Worm (Caenorhabditis elegans) whole organism, young adult: ENCODE measurements around the gene K10D11.7.

Experiments
- B0019.2 ChIP-seq: fragments of 200-800 bp; sonication (Bioruptor generic); conservative IDR thresholded peaks from 2 replicates; pipeline ENCODE4 v1.3.6; 2022; ENCODE audit warnings: missing genetic modification reagents, missing genetic modification characterization, missing compliant biosample characterization
- B0261.1 ChIP-seq: sonication (generic microtip); optimal IDR thresholded peaks from 2 replicates; lab custom pipeline; 2016; ENCODE audit warnings: mild to moderate bottlenecking, missing genetic modification characterization, moderate library complexity, missing compliant biosample characterization
- C17E4.6 ChIP-seq: fragments of 200-800 bp; sonication (Bioruptor generic); IDR thresholded peaks from 2 replicates; pipeline ENCODE4 v1.3.6; 2022; ENCODE audit warnings: missing genetic modification reagents, missing genetic modification characterization, missing compliant biosample characterization
- F10E7.11 ChIP-seq: sonication (generic microtip); optimal IDR thresholded peaks from 2 replicates; lab custom pipeline; 2017; ENCODE audit warnings: mild to moderate bottlenecking, missing genetic modification characterization, moderate library complexity, missing compliant biosample characterization
- F57C9.4 ChIP-seq: sonication (generic microtip); optimal IDR thresholded peaks from 2 replicates; lab custom pipeline; 2017; ENCODE audit warnings: mild to moderate bottlenecking, missing genetic modification characterization, missing compliant biosample characterization
- K12H6.12 ChIP-seq: fragments of 200-800 bp; sonication (Bioruptor generic); optimal IDR thresholded peaks from 2 replicates; lab custom pipeline; 2018; ENCODE audit warnings: mild to moderate bottlenecking, missing genetic modification characterization, missing compliant biosample characterization
- T26A5.8 ChIP-seq: sonication (generic microtip); optimal IDR thresholded peaks from 2 replicates; lab custom pipeline; 2016; ENCODE audit warnings: missing genetic modification characterization, missing compliant biosample characterization
- Y67H2A.10 ChIP-seq: fragments of 200-800 bp; sonication (Bioruptor generic); conservative IDR thresholded peaks from 2 replicates; pipeline ENCODE4 v1.3.6; 2022; ENCODE audit warnings: missing genetic modification reagents, missing genetic modification characterization, missing compliant biosample characterization
- Y79H2A.3 ChIP-seq: fragments of 200-800 bp; sonication (Bioruptor generic); conservative IDR thresholded peaks from 2 replicates; pipeline ENCODE4 v1.3.6; 2022; ENCODE audit warnings: missing genetic modification reagents, missing genetic modification characterization, missing compliant biosample characterization
- Y95B8A.8 ChIP-seq: fragments of 200-800 bp; sonication (Bioruptor generic); IDR thresholded peaks from 2 replicates; pipeline ENCODE4 v1.3.6; 2022; ENCODE audit warnings: missing genetic modification reagents, missing genetic modification characterization, missing compliant biosample characterization
- ZK185.1 ChIP-seq: sonication (generic microtip); optimal IDR thresholded peaks from 2 replicates; lab custom pipeline; 2016; ENCODE audit warnings: mild to moderate bottlenecking, missing genetic modification characterization, missing compliant biosample characterization; ENCODE audit not compliant: poor library complexity, severe bottlenecking
- attf-6 ChIP-seq: fragments of 200-800 bp; sonication (Bioruptor generic); IDR thresholded peaks from 2 replicates; pipeline ENCODE4 v1.3.6; 2022; ENCODE audit warnings: missing genetic modification reagents, missing genetic modification characterization, missing compliant biosample characterization
- bed-2 ChIP-seq: fragments of 200-800 bp; sonication (Bioruptor generic); IDR thresholded peaks from 2 replicates; pipeline ENCODE4 v1.3.6; 2022; ENCODE audit warnings: missing genetic modification reagents, missing genetic modification characterization, missing compliant biosample characterization
- ceh-40 ChIP-seq: fragments of 200-800 bp; sonication (Bioruptor generic); IDR thresholded peaks from 2 replicates; pipeline ENCODE4 v1.3.6; 2022; ENCODE audit warnings: missing genetic modification characterization, missing compliant biosample characterization
- ceh-91 ChIP-seq: fragments of 200-800 bp; sonication (Bioruptor generic); IDR thresholded peaks from 2 replicates; pipeline ENCODE4 v1.3.6; 2022; ENCODE audit warnings: missing genetic modification reagents, missing genetic modification characterization, missing compliant biosample characterization
- chd-7 ChIP-seq: sonication (generic microtip); optimal IDR thresholded peaks from 2 replicates; lab custom pipeline; 2016; ENCODE audit warnings: mild to moderate bottlenecking, missing genetic modification characterization, moderate library complexity, missing compliant biosample characterization
- dox-1 ChIP-seq: fragments of 200-800 bp; sonication (Bioruptor generic); IDR thresholded peaks from 2 replicates; pipeline ENCODE4 v1.3.6; 2022; ENCODE audit warnings: missing genetic modification reagents, missing genetic modification characterization, missing compliant biosample characterization
- egl-18 ChIP-seq: fragments of 200-800 bp; sonication (Bioruptor generic); IDR thresholded peaks from 2 replicates; pipeline ENCODE4 v1.3.6; 2022; ENCODE audit warnings: missing genetic modification reagents, missing genetic modification characterization, missing compliant biosample characterization
- fkh-3 ChIP-seq: sonication (generic microtip); optimal IDR thresholded peaks from 2 replicates; lab custom pipeline; 2016; ENCODE audit warnings: mild to moderate bottlenecking, missing genetic modification characterization, missing compliant biosample characterization
- gei-17 ChIP-seq: fragments of 200-800 bp; sonication (Bioruptor generic); optimal IDR thresholded peaks from 2 replicates; lab custom pipeline; 2018; ENCODE audit warnings: mild to moderate bottlenecking, missing genetic modification characterization, missing compliant biosample characterization
- him-1 ChIP-seq: sonication (generic microtip); optimal IDR thresholded peaks from 2 replicates; lab custom pipeline; 2016; ENCODE audit warnings: missing genotype, missing genetic modification reagents, missing genetic modification characterization, missing compliant biosample characterization
- hmg-20 ChIP-seq: fragments of 200-800 bp; sonication (Bioruptor generic); IDR thresholded peaks from 2 replicates; pipeline ENCODE4 v1.3.6; 2022; ENCODE audit warnings: missing genetic modification reagents, missing genetic modification characterization, missing compliant biosample characterization
- hrde-1 ChIP-seq: sonication (generic microtip); optimal IDR thresholded peaks from 2 replicates; lab custom pipeline; 2016; ENCODE audit warnings: missing genetic modification characterization, mild to moderate bottlenecking, missing compliant biosample characterization, moderate library complexity, missing genotype, missing genetic modification reagents, borderline replicate concordance
- lin-40 ChIP-seq: sonication (generic microtip); optimal IDR thresholded peaks from 2 replicates; lab custom pipeline; 2016; ENCODE audit warnings: missing genetic modification characterization, mild to moderate bottlenecking, missing compliant biosample characterization, missing genotype, missing genetic modification reagents
- lsy-27 ChIP-seq: sonication (generic microtip); optimal IDR thresholded peaks from 2 replicates; lab custom pipeline; 2017; ENCODE audit warnings: missing genetic modification characterization, mild to moderate bottlenecking, missing compliant biosample characterization, antibody characterized with exemption, missing genotype, borderline replicate concordance; ENCODE audit not compliant: insufficient read depth
- madf-3 ChIP-seq: fragments of 200-800 bp; sonication (Bioruptor generic); IDR thresholded peaks from 2 replicates; pipeline ENCODE4 v1.3.6; 2022; ENCODE audit warnings: missing genetic modification reagents, missing genetic modification characterization, missing compliant biosample characterization
- mxl-1 ChIP-seq: sonication (generic microtip); optimal IDR thresholded peaks from 2 replicates; lab custom pipeline; 2016; ENCODE audit warnings: missing genetic modification characterization, missing compliant biosample characterization
- nfya-2 ChIP-seq: fragments of 200-800 bp; sonication (Bioruptor generic); IDR thresholded peaks from 2 replicates; pipeline ENCODE4 v1.3.6; 2022; ENCODE audit warnings: missing genetic modification reagents, missing genetic modification characterization, missing compliant biosample characterization
- nhr-27 ChIP-seq: fragments of 200-800 bp; sonication (Bioruptor generic); optimal IDR thresholded peaks from 2 replicates; lab custom pipeline; 2018; ENCODE audit warnings: mild to moderate bottlenecking, missing genetic modification characterization, moderate library complexity, missing compliant biosample characterization
- nhr-80 ChIP-seq: sonication (generic microtip); optimal IDR thresholded peaks from 2 replicates; lab custom pipeline; 2016; ENCODE audit warnings: missing genetic modification characterization, missing compliant biosample characterization
- pbrm-1 ChIP-seq: fragments of 200-800 bp; sonication (Bioruptor generic); IDR thresholded peaks from 2 replicates; pipeline ENCODE4 v1.3.6; 2022; ENCODE audit warnings: missing genetic modification reagents, missing genetic modification characterization, missing compliant biosample characterization
- rpc-1 ChIP-seq, 2 experiments: fragments of 150-350 bp in 1 of 2; sonication (generic microtip) in 1 of 2; optimal IDR thresholded peaks; 2 replicates each; lab custom pipeline; 2014 to 2018; ENCODE audit warnings: missing biosample characterization in 1 of 2, missing genetic modification characterization in 1 of 2, missing genetic modification reagents in 1 of 2, missing genotype in 1 of 2
- snpc-1.3 ChIP-seq: sonication (generic microtip); optimal IDR thresholded peaks from 2 replicates; lab custom pipeline; 2017; ENCODE audit warnings: missing genetic modification characterization, mild to moderate bottlenecking, missing compliant biosample characterization, antibody characterized with exemption, moderate library complexity, missing genotype, missing genetic modification reagents; ENCODE audit not compliant: insufficient read depth
- snpc-3.4 ChIP-seq: sonication (generic microtip); optimal IDR thresholded peaks from 2 replicates; lab custom pipeline; 2017; ENCODE audit warnings: missing genetic modification characterization, mild to moderate bottlenecking, missing compliant biosample characterization, antibody characterized with exemption, moderate library complexity, missing genotype, missing genetic modification reagents
- snpc-4 ChIP-seq, 5 experiments: fragments of 150-350 bp in 1 of 5; sonication (generic microtip) in 4 of 5; optimal IDR thresholded peaks; 2 replicates each; lab custom pipeline; 2014 to 2018; ENCODE audit warnings: missing genetic modification characterization in 5 of 5, missing biosample characterization in 3 of 5, antibody characterized with exemption in 2 of 5, mild to moderate bottlenecking in 2 of 5, missing compliant biosample characterization in 2 of 5, missing genotype in 2 of 5, moderate library complexity in 2 of 5, missing genetic modification reagents in 1 of 5
- sptf-2 ChIP-seq: fragments of 200-800 bp; sonication (Bioruptor generic); optimal IDR thresholded peaks from 2 replicates; lab custom pipeline; 2018; ENCODE audit warnings: mild to moderate bottlenecking, missing genetic modification characterization, missing compliant biosample characterization
- unc-62 ChIP-seq: fragments of 150-350 bp; optimal IDR thresholded peaks from 2 replicates; lab custom pipeline; 2014; ENCODE audit warnings: missing biosample characterization, missing genetic modification reagents, missing genetic modification characterization
- zfh-2 ChIP-seq: fragments of 200-800 bp; sonication (Bioruptor generic); conservative IDR thresholded peaks from 2 replicates; pipeline ENCODE4 v1.3.6; 2022; ENCODE audit warnings: missing genetic modification reagents, missing genetic modification characterization, missing compliant biosample characterization
- ztf-18 ChIP-seq: sonication (generic microtip); optimal IDR thresholded peaks from 2 replicates; lab custom pipeline; 2016; ENCODE audit warnings: missing genotype, mild to moderate bottlenecking, missing genetic modification characterization, missing compliant biosample characterization
- ztf-6 ChIP-seq: fragments of 200-800 bp; sonication (Bioruptor generic); IDR thresholded peaks from 2 replicates; pipeline ENCODE4 v1.3.6; 2022; ENCODE audit warnings: missing genetic modification reagents, missing genetic modification characterization, missing compliant biosample characterization

K10D11.7 gene

DNA sequence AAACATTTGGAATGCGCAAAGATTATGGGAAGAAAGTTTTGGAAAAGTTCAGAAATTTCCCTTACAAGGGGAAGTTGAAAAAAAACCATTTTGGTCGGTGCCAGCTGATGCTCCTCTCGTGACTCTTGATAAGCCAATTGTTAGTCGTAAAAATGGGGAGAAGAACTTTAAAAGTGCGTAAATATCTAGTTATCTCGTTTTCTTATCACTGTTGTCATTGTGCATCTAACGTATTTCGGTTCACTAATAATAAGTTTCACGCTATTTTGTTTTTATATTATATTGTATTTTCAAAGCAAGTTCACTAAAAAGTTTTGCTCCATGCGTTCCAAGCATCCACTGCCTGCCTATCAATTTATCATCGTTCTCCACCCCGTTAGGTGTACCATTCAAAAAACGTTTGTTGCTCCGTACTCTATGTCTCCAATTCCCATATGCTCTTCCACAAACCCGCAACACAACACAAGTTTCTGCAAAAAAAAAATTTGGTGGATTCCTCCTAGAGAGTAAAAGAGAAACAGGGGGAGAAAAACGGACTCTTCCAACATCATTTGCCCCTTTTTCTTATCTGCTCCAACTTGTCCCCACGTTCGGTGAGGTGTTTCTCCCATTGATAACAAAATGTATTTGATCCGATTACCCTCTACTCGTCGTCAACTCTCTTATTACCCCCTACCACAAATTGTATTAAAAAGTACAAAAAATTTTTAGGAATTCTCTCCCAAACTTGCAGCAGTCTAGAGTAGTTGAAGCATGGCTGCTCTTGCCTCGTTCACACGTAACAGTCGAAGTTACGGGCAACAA lies 12.8 kb upstream of the K10D11.7 start, which contains the start of gene mbk-2:
Gene mbk-2 (plus strand): TSS at position 754 of the 804 bp plus-strand sequence.
- TF ChIP-seq Y95B8A.8 (GFP tag; lab: Robert Waterston, UW): no peak
- TF ChIP-seq ztf-18 (tag; lab: Kevin White, UChicago): no peak
- TF ChIP-seq bed-2 (GFP tag; lab: Robert Waterston, UW): no peak
- no peak for TF ChIP-seq K12H6.12 (tag; lab: Kevin White, UChicago)
- TF ChIP-seq C17E4.6 (GFP tag; lab: Robert Waterston, UW): no peak
- peak; percentile 16 for TF ChIP-seq nhr-80 (tag; lab: Kevin White, UChicago)
- TF ChIP-seq, all 124 proteins: peak for 1

DNA sequence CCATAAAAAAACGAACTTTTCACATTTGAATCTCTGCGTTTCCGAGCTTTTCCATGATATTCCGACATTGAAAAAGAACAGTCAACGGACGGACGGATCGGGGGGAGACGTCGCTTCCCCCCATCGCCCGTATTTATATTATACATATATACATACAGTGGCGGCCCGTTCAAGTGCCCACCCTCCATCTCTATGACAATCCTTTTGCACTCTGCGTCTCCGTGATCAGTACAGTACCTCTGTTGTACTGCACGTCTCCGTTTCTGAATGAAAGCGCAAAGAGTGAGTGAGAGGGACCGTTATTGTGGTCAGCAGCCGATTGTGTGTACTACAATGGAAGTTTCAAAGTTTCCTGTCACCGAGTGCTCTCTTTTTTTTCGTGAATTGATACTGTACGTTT lies 3.3 kb upstream of the K10D11.7 start:
- no peak for TF ChIP-seq him-1 (tag; lab: Kevin White, UChicago)
- no peak for TF ChIP-seq ceh-91
- TF ChIP-seq madf-3 (GFP tag; lab: Robert Waterston, UW): no peak
- no peak for TF ChIP-seq pbrm-1 (GFP tag; lab: Robert Waterston, UW)
- TF ChIP-seq lsy-27 (tag; lab: Kevin White, UChicago): no peak
- no peak for TF ChIP-seq F57C9.4
- no peak for TF ChIP-seq Y67H2A.10
- no peak for TF ChIP-seq nhr-27 (tag; lab: Kevin White, UChicago)
- no peak for TF ChIP-seq bed-2 (GFP tag; lab: Robert Waterston, UW)

DNA sequence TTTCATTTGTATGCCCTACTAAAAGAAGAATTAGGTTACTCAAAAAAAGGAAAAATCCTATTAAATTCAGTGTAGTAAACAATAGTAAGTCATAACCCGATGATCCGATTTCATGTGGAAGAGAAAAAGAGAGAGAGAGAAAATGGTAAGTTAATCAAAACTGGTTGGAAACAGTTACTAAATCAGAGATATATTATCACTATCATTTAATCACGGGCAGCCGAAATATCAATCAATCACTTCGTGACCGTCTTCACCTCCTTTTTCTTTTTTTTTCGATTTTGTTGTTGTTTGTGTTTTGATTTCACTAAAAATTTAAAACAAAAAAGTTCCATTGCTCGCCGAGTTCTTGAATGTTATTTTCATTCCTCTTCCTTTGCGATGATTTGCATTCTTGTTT lies 1.8 kb upstream of the K10D11.7 start:
- TF ChIP-seq ztf-6 (GFP tag; lab: Robert Waterston, UW): no peak
- TF ChIP-seq rpc-1 (optimal IDR thresholded peaks at IDR 0.05; lab: Kevin White, UChicago): no peak
- no peak for TF ChIP-seq rpc-1 (tag; optimal IDR thresholded peaks at IDR 0.05; lab: Kevin White, UChicago)
- no peak for TF ChIP-seq snpc-1.3
- TF ChIP-seq C17E4.6 (GFP tag; lab: Robert Waterston, UW): no peak
- TF ChIP-seq hmg-20 (GFP tag; lab: Robert Waterston, UW): no peak
- no peak for TF ChIP-seq snpc-4 (GFP tag; optimal IDR thresholded peaks at IDR 0.05; lab: Kevin White, UChicago)
- no peak for TF ChIP-seq snpc-4 (tag; optimal IDR thresholded peaks at IDR 0.05; lab: Kevin White, UChicago)
- TF ChIP-seq fkh-3: no peak
- no peak for TF ChIP-seq attf-6 (GFP tag; lab: Robert Waterston, UW)
- TF ChIP-seq sptf-2: no peak
- no peak for TF ChIP-seq B0019.2
- no peak for TF ChIP-seq F10E7.11 (tag; lab: Kevin White, UChicago)
- no peak for TF ChIP-seq unc-62 (GFP tag; lab: Kevin White, UChicago)
- no peak for TF ChIP-seq ZK185.1

- no peak for TF ChIP-seq hmg-20 (GFP tag; lab: Robert Waterston, UW)
- no peak for TF ChIP-seq dox-1
- no peak for TF ChIP-seq chd-7 (tag; lab: Kevin White, UChicago)
- no peak for TF ChIP-seq mxl-1
- no peak for TF ChIP-seq K12H6.12 (tag; lab: Kevin White, UChicago)
- no peak for TF ChIP-seq nfya-2 (GFP tag; lab: Robert Waterston, UW)
- no peak for TF ChIP-seq gei-17
- TF ChIP-seq Y79H2A.3: no peak
- no peak for TF ChIP-seq lin-40 (tag; lab: Kevin White, UChicago)
- TF ChIP-seq hrde-1 (tag; lab: Kevin White, UChicago): no peak
- TF ChIP-seq ztf-18 (tag; lab: Kevin White, UChicago): no peak
- TF ChIP-seq egl-18 (GFP tag; lab: Robert Waterston, UW): no peak
- TF ChIP-seq ceh-40 (GFP tag; lab: Robert Waterston, UW): no peak
- no peak for TF ChIP-seq B0261.1 (tag; lab: Kevin White, UChicago)
- no peak for TF ChIP-seq madf-3 (GFP tag; lab: Robert Waterston, UW)
- TF ChIP-seq zfh-2 (GFP tag; lab: Robert Waterston, UW): no peak
- no peak for TF ChIP-seq snpc-3.4
- no peak for TF ChIP-seq T26A5.8 (tag; lab: Kevin White, UChicago)
- no peak for TF ChIP-seq snpc-1.3
- TF ChIP-seq him-1 (tag; lab: Kevin White, UChicago): no peak
Observed at ce11 chrIV:12994376-12994775, 1.4 kb downstream of the K10D11.7 start, which contains the start of gene K10D11.4. Gene K10D11.4, minus strand, starts transcription at chrIV:12994476.
